Worm (Caenorhabditis elegans) whole organism, L4 larva: ENCODE measurements around the gene frm-10.
A peak's percentile ranks its signal among the peaks of the same experiment; 100 is the strongest.

Experiments used
- aha-1 ChIP-seq: fragments of 150-350 bp; peaks from one replicate; lab custom pipeline; 2014; ENCODE audit warnings: missing biosample characterization, missing genetic modification characterization
- hlh-30 ChIP-seq: sonication (generic microtip); optimal IDR thresholded peaks from 2 replicates; lab custom pipeline; 2017; ENCODE audit warnings: antibody characterized with exemption, mild to moderate bottlenecking, missing genetic modification characterization, missing compliant biosample characterization; ENCODE audit not compliant: insufficient read depth
- jun-1 ChIP-seq: fragments of 150-350 bp; optimal IDR thresholded peaks from 2 replicates; lab custom pipeline; 2014; ENCODE audit warnings: missing biosample characterization, missing genetic modification reagents, missing genetic modification characterization
- lin-13 ChIP-seq: fragments of 150-350 bp; optimal IDR thresholded peaks from 2 replicates; lab custom pipeline; 2014; ENCODE audit warnings: missing biosample characterization, missing genetic modification reagents, missing genetic modification characterization
- nhr-10 ChIP-seq: fragments of 150-350 bp; optimal IDR thresholded peaks from 2 replicates; lab custom pipeline; 2014; ENCODE audit warnings: missing biosample characterization, missing genetic modification characterization
- nhr-111 ChIP-seq: fragments of 200-800 bp; sonication (Bioruptor generic); optimal IDR thresholded peaks from 2 replicates; lab custom pipeline; 2018; ENCODE audit warnings: mild to moderate bottlenecking, missing genetic modification characterization, missing compliant biosample characterization
- nhr-25 ChIP-seq: sonication (generic microtip); optimal IDR thresholded peaks from 2 replicates; lab custom pipeline; 2017; ENCODE audit warnings: missing genetic modification characterization, mild to moderate bottlenecking, missing compliant biosample characterization, antibody characterized with exemption, moderate library complexity, borderline replicate concordance; ENCODE audit not compliant: insufficient read depth
- nhr-28 ChIP-seq: fragments of 150-350 bp; optimal IDR thresholded peaks from 2 replicates; lab custom pipeline; 2014; ENCODE audit warnings: missing biosample characterization, missing genetic modification characterization
- nhr-48 ChIP-seq: sonication (generic microtip); optimal IDR thresholded peaks from 2 replicates; lab custom pipeline; 2016; ENCODE audit warnings: mild to moderate bottlenecking, missing genetic modification characterization, missing compliant biosample characterization
- nhr-6 ChIP-seq: fragments of 150-350 bp; optimal IDR thresholded peaks from 2 replicates; lab custom pipeline; 2014; ENCODE audit warnings: missing biosample characterization, missing genetic modification characterization
- set-16 ChIP-seq: fragments of 200-800 bp; sonication (Bioruptor generic); IDR thresholded peaks from 2 replicates; pipeline ENCODE4 v1.3.6; 2022; ENCODE audit warnings: missing genetic modification reagents, missing genetic modification characterization, missing compliant biosample characterization
- snpc-4 ChIP-seq: fragments of 150-350 bp; optimal IDR thresholded peaks from 2 replicates; lab custom pipeline; 2014; ENCODE audit warnings: missing biosample characterization, missing genetic modification characterization
- zfp-3 ChIP-seq: fragments of 200-800 bp; sonication (Bioruptor generic); conservative IDR thresholded peaks from 2 replicates; pipeline ENCODE4 v1.3.6; 2022; ENCODE audit warnings: missing genetic modification reagents, missing genetic modification characterization, missing compliant biosample characterization

- TF ChIP-seq nhr-111 (GFP tag; lab: Kevin White, UChicago) (no peak), jun-1 (tag; lab: Kevin White, UChicago) (no peak), nhr-10 (no peak), nhr-48 (tag; lab: Kevin White, UChicago) (no peak), snpc-4 (no peak), aha-1 (tag; lab: Kevin White, UChicago) (peak; percentile 97), lin-13 (GFP tag; lab: Kevin White, UChicago) (no peak), hlh-30 (tag; lab: Kevin White, UChicago) (no peak), zfp-3 (GFP tag; lab: Robert Waterston, UW) (no peak), nhr-28 (tag; lab: Kevin White, UChicago) (no peak), nhr-25 (no peak), set-16 (GFP tag; lab: Robert Waterston, UW) (no peak), nhr-6 (no peak)
These were observed 30.6 kb upstream of the frm-10 start, which contains the start of gene srd-17 for ce11 chrV:13432364-13432763.
